Worm (Caenorhabditis elegans) whole organism, L3 larva: ENCODE data around the gene Y24D9A.6.

ENCODE experiments used
- ceh-16 ChIP-seq: sonication (generic microtip); optimal IDR thresholded peaks from 2 replicates; lab custom pipeline; 2017; ENCODE audit warnings: missing biosample characterization, missing genetic modification characterization
- elt-3 ChIP-seq, 3 experiments: fragments of 150-350 bp in 1 of 3; sonication (generic microtip) in 2 of 3; optimal IDR thresholded peaks; 2 replicates in 2 of 3; 4 replicates in 1 of 3; lab custom pipeline; 2014 to 2017; ENCODE audit warnings: missing biosample characterization in 3 of 3, missing genetic modification characterization in 3 of 3
- mml-1 ChIP-seq: fragments of 150-350 bp; sonication (generic microtip); optimal IDR thresholded peaks from 3 replicates; lab custom pipeline; 2014; ENCODE audit warnings: missing biosample characterization, missing genetic modification characterization
- nhr-11 ChIP-seq: fragments of 150-350 bp; optimal IDR thresholded peaks from 2 replicates; lab custom pipeline; 2014; ENCODE audit warnings: missing biosample characterization, missing genetic modification characterization
- nhr-77 ChIP-seq: fragments of 150-350 bp; optimal IDR thresholded peaks from 2 replicates; lab custom pipeline; 2014; ENCODE audit warnings: missing biosample characterization, missing genetic modification characterization
- pha-4 ChIP-seq: fragments of 150-350 bp; optimal IDR thresholded peaks from 2 replicates; lab custom pipeline; 2014; ENCODE audit warnings: missing biosample characterization, missing genetic modification reagents, missing genetic modification characterization
- sea-2 ChIP-seq: fragments of 150-350 bp; sonication (generic microtip); optimal IDR thresholded peaks from 4 replicates; lab custom pipeline; 2014; ENCODE audit warnings: missing biosample characterization, missing genetic modification reagents, missing genetic modification characterization
- snpc-4 ChIP-seq: fragments of 150-350 bp; optimal IDR thresholded peaks from 2 replicates; lab custom pipeline; 2014; ENCODE audit warnings: missing biosample characterization, missing genetic modification characterization
- tbx-2 ChIP-seq: sonication (generic microtip); optimal IDR thresholded peaks from 2 replicates; lab custom pipeline; 2016; ENCODE audit warnings: mild to moderate bottlenecking, missing genetic modification characterization, missing compliant biosample characterization

DNA sequence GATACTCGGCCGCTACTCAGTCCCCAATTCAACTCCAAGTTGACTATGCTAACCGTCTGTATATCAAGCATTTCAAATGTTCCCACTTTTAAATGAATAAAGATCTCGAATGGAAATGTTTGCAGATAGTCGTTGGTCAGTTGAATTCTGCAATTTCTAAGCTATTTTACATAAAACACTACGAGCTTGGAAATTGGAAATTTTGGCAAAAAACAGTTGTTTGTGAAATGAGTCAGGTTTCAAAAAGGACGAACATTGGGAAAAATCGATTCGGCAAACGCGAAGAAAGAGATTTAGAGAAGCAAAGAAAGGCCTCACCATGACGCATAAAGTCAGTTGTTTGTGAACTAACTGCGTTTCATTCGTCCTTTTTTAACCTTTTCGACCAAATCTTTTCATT is 46.7 kb upstream of the Y24D9A.6 start:
- no peak for TF ChIP-seq nhr-11 (tag; lab: Kevin White, UChicago)
- TF ChIP-seq tbx-2 (tag; lab: Kevin White, UChicago) = no peak
- peak; percentile 65 for TF ChIP-seq pha-4 (tag; lab: Kevin White, UChicago)
- no peak for TF ChIP-seq elt-3 (tag; optimal IDR thresholded peaks at IDR 0.05; lab: Kevin White, UChicago)
- no peak for TF ChIP-seq ceh-16 (tag; lab: Kevin White, UChicago)
- no peak for TF ChIP-seq mml-1
- TF ChIP-seq nhr-77 (tag; lab: Kevin White, UChicago) = no peak
- no peak for TF ChIP-seq sea-2 (GFP tag; lab: Kevin White, UChicago)
- TF ChIP-seq snpc-4 (tag; lab: Kevin White, UChicago) = no peak
